Worm (Caenorhabditis elegans) whole organism, young adult: ENCODE measurements around the gene ZK177.1.

Source experiments
- B0336.3 ChIP-seq: fragments of 200-800 bp; sonication (Bioruptor generic); IDR thresholded peaks from 2 replicates; pipeline ENCODE4 v1.3.6; 2022; ENCODE audit warnings: missing genetic modification characterization, missing compliant biosample characterization
- F22D6.2 ChIP-seq: sonication (generic microtip); optimal IDR thresholded peaks from 2 replicates; lab custom pipeline; 2016; ENCODE audit warnings: mild to moderate bottlenecking, missing genetic modification characterization, missing compliant biosample characterization
- F33H1.4 ChIP-seq: fragments of 200-800 bp; sonication (Bioruptor generic); IDR thresholded peaks from 2 replicates; pipeline ENCODE4 v1.3.6; 2022; ENCODE audit warnings: missing genetic modification reagents, missing genetic modification characterization, missing compliant biosample characterization
- F49E8.2 ChIP-seq: sonication (generic microtip); optimal IDR thresholded peaks from 3 replicates; lab custom pipeline; 2017; ENCODE audit warnings: missing genetic modification characterization, mild to moderate bottlenecking, missing compliant biosample characterization, antibody characterized with exemption, moderate library complexity; ENCODE audit not compliant: insufficient read depth
- Y95B8A.8 ChIP-seq: fragments of 200-800 bp; sonication (Bioruptor generic); IDR thresholded peaks from 2 replicates; pipeline ENCODE4 v1.3.6; 2022; ENCODE audit warnings: missing genetic modification reagents, missing genetic modification characterization, missing compliant biosample characterization
- aptf-2 ChIP-seq: fragments of 200-800 bp; sonication (Bioruptor generic); conservative IDR thresholded peaks from 2 replicates; pipeline ENCODE4 v1.3.6; 2022; ENCODE audit warnings: missing genetic modification reagents, missing genetic modification characterization, missing compliant biosample characterization
- atf-7 ChIP-seq: sonication (generic microtip); optimal IDR thresholded peaks from 2 replicates; lab custom pipeline; 2017; ENCODE audit warnings: mild to moderate bottlenecking, missing genetic modification characterization, missing compliant biosample characterization
- attf-5 ChIP-seq: fragments of 200-800 bp; sonication (Bioruptor generic); optimal IDR thresholded peaks from 2 replicates; lab custom pipeline; 2018; ENCODE audit warnings: mild to moderate bottlenecking, missing genetic modification characterization, missing compliant biosample characterization
- ceh-58 ChIP-seq: fragments of 200-800 bp; sonication (Bioruptor generic); IDR thresholded peaks from 2 replicates; pipeline ENCODE4 v1.3.6; 2022; ENCODE audit warnings: missing genetic modification characterization, missing compliant biosample characterization
- ets-4 ChIP-seq: fragments of 200-800 bp; sonication (Bioruptor generic); optimal IDR thresholded peaks from 2 replicates; lab custom pipeline; 2018; ENCODE audit warnings: mild to moderate bottlenecking, missing genetic modification characterization, missing compliant biosample characterization
- fkh-3 ChIP-seq: sonication (generic microtip); optimal IDR thresholded peaks from 2 replicates; lab custom pipeline; 2016; ENCODE audit warnings: mild to moderate bottlenecking, missing genetic modification characterization, missing compliant biosample characterization
- him-1 ChIP-seq: sonication (generic microtip); optimal IDR thresholded peaks from 2 replicates; lab custom pipeline; 2016; ENCODE audit warnings: missing genotype, missing genetic modification reagents, missing genetic modification characterization, missing compliant biosample characterization
- let-526 ChIP-seq: fragments of 200-800 bp; sonication (Bioruptor generic); IDR thresholded peaks from 2 replicates; pipeline ENCODE4 v1.3.6; 2022; ENCODE audit warnings: missing genetic modification reagents, missing genetic modification characterization, missing compliant biosample characterization
- let-607 ChIP-seq, 2 experiments: fragments of 200-800 bp in 1 of 2; sonication (Bioruptor generic) in 1 of 2; sonication (generic microtip) in 1 of 2; optimal IDR thresholded peaks; 2 replicates each; lab custom pipeline; 2016 to 2018; ENCODE audit warnings: mild to moderate bottlenecking in 2 of 2, missing compliant biosample characterization in 2 of 2, missing genetic modification characterization in 2 of 2, moderate library complexity in 2 of 2, missing genotype in 1 of 2
- lir-1 ChIP-seq: fragments of 200-800 bp; sonication (Bioruptor generic); conservative IDR thresholded peaks from 2 replicates; pipeline ENCODE4 v1.3.6; 2022; ENCODE audit warnings: missing genetic modification reagents, missing genetic modification characterization, missing compliant biosample characterization
- lsl-1 ChIP-seq: fragments of 200-800 bp; sonication (Bioruptor generic); optimal IDR thresholded peaks from 2 replicates; lab custom pipeline; 2018; ENCODE audit warnings: mild to moderate bottlenecking, missing genetic modification characterization, moderate library complexity, missing compliant biosample characterization
- madf-10 ChIP-seq: sonication (generic microtip); optimal IDR thresholded peaks from 2 replicates; lab custom pipeline; 2016; ENCODE audit warnings: mild to moderate bottlenecking, missing genetic modification characterization, missing compliant biosample characterization
- nhr-27 ChIP-seq: fragments of 200-800 bp; sonication (Bioruptor generic); optimal IDR thresholded peaks from 2 replicates; lab custom pipeline; 2018; ENCODE audit warnings: mild to moderate bottlenecking, missing genetic modification characterization, moderate library complexity, missing compliant biosample characterization
- nhr-80 ChIP-seq: sonication (generic microtip); optimal IDR thresholded peaks from 2 replicates; lab custom pipeline; 2016; ENCODE audit warnings: missing genetic modification characterization, missing compliant biosample characterization
- nhr-90 ChIP-seq: sonication (generic microtip); optimal IDR thresholded peaks from 2 replicates; lab custom pipeline; 2016; ENCODE audit warnings: missing genotype, mild to moderate bottlenecking, missing genetic modification characterization, missing compliant biosample characterization
- pbrm-1 ChIP-seq: fragments of 200-800 bp; sonication (Bioruptor generic); IDR thresholded peaks from 2 replicates; pipeline ENCODE4 v1.3.6; 2022; ENCODE audit warnings: missing genetic modification reagents, missing genetic modification characterization, missing compliant biosample characterization
- pha-4 ChIP-seq: fragments of 150-350 bp; sonication (generic microtip); optimal IDR thresholded peaks from 2 replicates; lab custom pipeline; 2014; ENCODE audit warnings: missing biosample characterization, missing genetic modification reagents, missing genetic modification characterization
- rcor-1 ChIP-seq: fragments of 200-800 bp; sonication (Bioruptor generic); IDR thresholded peaks from 2 replicates; pipeline ENCODE4 v1.3.6; 2022; ENCODE audit warnings: missing genetic modification reagents, missing genetic modification characterization, missing compliant biosample characterization
- rec-8 ChIP-seq, 2 experiments: sonication (generic microtip); optimal IDR thresholded peaks; 2 replicates each; lab custom pipeline; 2016; ENCODE audit warnings: mild to moderate bottlenecking in 2 of 2, missing genetic modification characterization in 2 of 2, missing genetic modification reagents in 2 of 2, missing genotype in 2 of 2, missing biosample characterization in 1 of 2, missing compliant biosample characterization in 1 of 2, moderate library complexity in 1 of 2
- sdz-38 ChIP-seq: sonication (generic microtip); optimal IDR thresholded peaks from 2 replicates; lab custom pipeline; 2016; ENCODE audit warnings: missing genotype, missing genetic modification characterization, missing compliant biosample characterization
- snpc-1.3 ChIP-seq: sonication (generic microtip); optimal IDR thresholded peaks from 2 replicates; lab custom pipeline; 2017; ENCODE audit warnings: missing genetic modification characterization, mild to moderate bottlenecking, missing compliant biosample characterization, antibody characterized with exemption, moderate library complexity, missing genotype, missing genetic modification reagents; ENCODE audit not compliant: insufficient read depth
- snpc-4 ChIP-seq, 5 experiments: fragments of 150-350 bp in 1 of 5; sonication (generic microtip) in 4 of 5; optimal IDR thresholded peaks; 2 replicates each; lab custom pipeline; 2014 to 2018; ENCODE audit warnings: missing genetic modification characterization in 5 of 5, missing biosample characterization in 3 of 5, antibody characterized with exemption in 2 of 5, mild to moderate bottlenecking in 2 of 5, missing compliant biosample characterization in 2 of 5, missing genotype in 2 of 5, moderate library complexity in 2 of 5, missing genetic modification reagents in 1 of 5
- tbx-9 ChIP-seq: sonication (generic microtip); optimal IDR thresholded peaks from 2 replicates; lab custom pipeline; 2016; ENCODE audit warnings: borderline replicate concordance, missing genetic modification characterization, inconsistent platforms, missing compliant biosample characterization
- unc-62 ChIP-seq: fragments of 150-350 bp; optimal IDR thresholded peaks from 2 replicates; lab custom pipeline; 2014; ENCODE audit warnings: missing biosample characterization, missing genetic modification reagents, missing genetic modification characterization
- zim-3 ChIP-seq: sonication (generic microtip); optimal IDR thresholded peaks from 2 replicates; lab custom pipeline; 2017; ENCODE audit warnings: mild to moderate bottlenecking, missing genetic modification characterization, moderate library complexity, missing compliant biosample characterization
- ztf-22 ChIP-seq: fragments of 200-800 bp; sonication (Bioruptor generic); optimal IDR thresholded peaks from 2 replicates; lab custom pipeline; 2018; ENCODE audit warnings: mild to moderate bottlenecking, missing genetic modification characterization, moderate library complexity, missing compliant biosample characterization
- ztf-25 ChIP-seq: fragments of 200-800 bp; sonication (Bioruptor generic); IDR thresholded peaks from 2 replicates; pipeline ENCODE4 v1.3.6; 2022; ENCODE audit warnings: missing genetic modification reagents, missing genetic modification characterization, missing compliant biosample characterization
- ztf-26 ChIP-seq: sonication (generic microtip); optimal IDR thresholded peaks from 2 replicates; lab custom pipeline; 2017; ENCODE audit warnings: missing genetic modification characterization, missing compliant biosample characterization
- ztf-6 ChIP-seq: fragments of 200-800 bp; sonication (Bioruptor generic); IDR thresholded peaks from 2 replicates; pipeline ENCODE4 v1.3.6; 2022; ENCODE audit warnings: missing genetic modification reagents, missing genetic modification characterization, missing compliant biosample characterization

Gene ZK177.1

DNA sequence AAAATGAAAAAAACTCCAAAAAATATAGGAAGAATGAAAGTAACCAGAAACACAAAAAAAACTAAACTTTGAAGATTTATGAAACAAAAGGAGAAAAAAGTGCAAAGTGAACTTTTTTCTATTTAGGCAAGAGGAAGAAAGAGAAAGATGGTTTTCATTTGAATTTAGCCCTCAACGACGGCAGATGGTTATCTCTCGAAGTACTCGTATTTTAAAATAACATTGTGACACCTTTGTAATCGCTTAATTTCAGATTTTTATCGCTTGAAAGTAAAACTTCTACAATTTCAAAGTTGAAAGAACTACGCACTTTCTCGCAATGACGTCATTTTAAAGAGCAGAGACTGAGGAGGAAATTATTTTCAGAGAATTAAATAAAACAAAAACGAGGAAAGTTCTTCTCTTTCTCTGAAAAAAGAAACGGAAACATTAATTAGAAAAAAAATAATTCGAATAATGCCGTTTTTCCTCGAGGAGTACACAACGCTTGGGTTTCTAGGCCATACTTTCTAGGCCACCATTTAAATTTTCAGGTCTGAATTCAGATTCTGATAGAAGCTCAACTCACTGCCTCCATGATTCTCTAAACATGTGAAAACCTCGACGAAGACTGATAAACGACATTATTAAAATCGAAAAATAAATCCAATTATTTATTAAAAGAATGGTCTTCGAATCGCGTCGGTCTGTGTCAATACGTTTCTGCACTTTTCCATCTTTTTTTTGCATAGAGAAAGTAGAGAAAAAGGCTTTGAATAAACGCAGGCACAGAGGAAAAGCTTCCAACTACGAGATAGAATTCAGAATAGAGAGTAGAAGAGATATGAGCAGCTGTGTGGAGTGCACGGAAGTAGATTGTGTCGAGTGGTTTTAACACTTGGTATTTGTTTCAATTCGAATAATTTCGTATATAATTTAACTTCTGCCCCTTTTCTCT, 16.3 kb upstream of the ZK177.1 start (continued):
- peak; percentile 45 for TF ChIP-seq lsl-1 (GFP tag; lab: Kevin White, UChicago)
- no peak for TF ChIP-seq let-526 (GFP tag; lab: Robert Waterston, UW)
- no peak for TF ChIP-seq nhr-90 (tag; lab: Kevin White, UChicago)
- TF ChIP-seq ztf-26: no peak
- TF ChIP-seq pha-4 (tag; lab: Kevin White, UChicago): no peak
- no peak for TF ChIP-seq fkh-3 (tag; lab: Kevin White, UChicago)
- TF ChIP-seq madf-10: no peak
- no peak for TF ChIP-seq lir-1 (GFP tag; lab: Robert Waterston, UW)
- no peak for TF ChIP-seq rcor-1
- TF ChIP-seq F49E8.2 (tag; lab: Kevin White, UChicago): no peak
- TF ChIP-seq snpc-4 (GFP tag; optimal IDR thresholded peaks at IDR 0.05; lab: Kevin White, UChicago): no peak
- peak in 1 of 4 experiments; percentile 13 for TF ChIP-seq snpc-4 (tag; optimal IDR thresholded peaks at IDR 0.05; lab: Kevin White, UChicago)
- no peak for TF ChIP-seq ztf-22 (GFP tag; lab: Kevin White, UChicago)
- TF ChIP-seq ztf-25: no peak
- no peak for TF ChIP-seq tbx-9
- 0 out of 2 replicates have a peak, but pooled peaks have one; percentile 38 for TF ChIP-seq aptf-2
- TF ChIP-seq zim-3 (tag; lab: Kevin White, UChicago): no peak
- TF ChIP-seq Y95B8A.8 (GFP tag; lab: Robert Waterston, UW): no peak
- TF ChIP-seq snpc-1.3 (tag; lab: Kevin White, UChicago): no peak
- TF ChIP-seq ceh-58 (GFP tag; lab: Robert Waterston, UW): no peak
- TF ChIP-seq B0336.3 (GFP tag; lab: Robert Waterston, UW): no peak
- no peak for TF ChIP-seq sdz-38
- peak in 1 of 2 experiments; percentile 24 for TF ChIP-seq rec-8 (tag; optimal IDR thresholded peaks at IDR 0.05; lab: Kevin White, UChicago)
- TF ChIP-seq nhr-27 (tag; lab: Kevin White, UChicago): no peak
- peak; percentile 1 for TF ChIP-seq attf-5 (GFP tag; lab: Kevin White, UChicago)
- no peak for TF ChIP-seq ets-4 (GFP tag; lab: Kevin White, UChicago)
- peak; percentile 42 for TF ChIP-seq F33H1.4
- TF ChIP-seq pbrm-1: no peak
- no peak for TF ChIP-seq ztf-6 (GFP tag; lab: Robert Waterston, UW)

- TF ChIP-seq atf-7 (tag; lab: Kevin White, UChicago): peak; percentile 78
- peak; percentile 90 for TF ChIP-seq nhr-80 (tag; lab: Kevin White, UChicago)
- TF ChIP-seq him-1 (tag; lab: Kevin White, UChicago): no peak
- peak; percentile 88 to 93 for TF ChIP-seq let-607 (tag; optimal IDR thresholded peaks at IDR 0.05; lab: Kevin White, UChicago)
- TF ChIP-seq unc-62 (GFP tag; lab: Kevin White, UChicago): peak; percentile 34
These were observed 15.4 kb upstream of the ZK177.1 start for ce11 chrII:5512473-5513097.

DNA sequence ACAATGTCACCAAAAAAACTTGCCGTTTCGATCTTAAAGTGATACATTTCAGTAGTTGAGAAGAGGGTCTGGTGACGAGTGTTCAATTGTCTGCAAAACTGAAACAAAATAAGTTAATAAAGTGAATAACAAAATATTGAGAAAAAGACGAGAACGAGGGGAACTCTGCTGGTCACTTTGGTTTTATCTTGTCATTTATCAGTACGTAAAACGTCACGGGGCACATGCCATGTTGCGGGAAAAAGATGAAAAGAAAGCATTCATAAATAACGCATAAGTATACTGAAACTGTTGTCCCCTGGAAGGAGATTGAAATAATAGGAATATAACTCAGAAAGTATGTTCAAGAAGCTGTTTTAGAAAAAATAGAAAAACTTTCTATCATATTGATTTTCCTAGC, 13.1 kb upstream of the ZK177.1 start, which contains the start of gene sahd-1:
Gene sahd-1, minus strand, starts transcription at position 100 of the 400 bp plus-strand sequence.
- TF ChIP-seq F22D6.2 (no peak), nhr-80 (tag; lab: Kevin White, UChicago) (peak; percentile 24)
